Fruit fly (Drosophila melanogaster): Measurements from ENCODE around the gene mRpL28.
A peak's percentile ranks its signal among the peaks of the same experiment; 100 is the strongest.

mRpL28 gene

dm6 chr2L:4997401-4998259 lies 23.9 kb downstream of the mRpL28 start (continued):
- TF ChIP-seq CG4318 (GFP tag; optimal IDR thresholded peaks at IDR 0.05) (peak; percentile 99), Sox102F (GFP tag; optimal IDR thresholded peaks at IDR 0.05) (peak; percentile 99), Lpt (GFP tag; optimal IDR thresholded peaks at IDR 0.05) (peak; percentile 100), dsx (GFP tag; optimal IDR thresholded peaks at IDR 0.05; ENCODE audit: poor library complexity, severe bottlenecking) (peak; percentile 98), CG10669 (GFP tag; optimal IDR thresholded peaks at IDR 0.05) (peak; percentile 99), CG10631 (GFP tag; optimal IDR thresholded peaks at IDR 0.05) (peak; percentile 99), OdsH (GFP tag; optimal IDR thresholded peaks at IDR 0.05) (peak; percentile 99), ss (GFP tag; optimal IDR thresholded peaks at IDR 0.05) (peak; percentile 95 to 98), CG31627 (GFP tag; optimal IDR thresholded peaks at IDR 0.05) (peak; percentile 99), Eip93F (GFP tag; optimal IDR thresholded peaks at IDR 0.05) (peak; percentile 95), topi (GFP tag; optimal IDR thresholded peaks at IDR 0.05) (peak; percentile 99), net (GFP tag; optimal IDR thresholded peaks at IDR 0.05) (peak; percentile 99), CG15336 (GFP tag; IDR thresholded peaks at IDR 0.05) (peak; percentile 99), CG3919 (GFP tag; optimal IDR thresholded peaks at IDR 0.05) (peak; percentile 100), CG9139 (GFP tag; optimal IDR thresholded peaks at IDR 0.05) (peak; percentile 96), eg (GFP tag; IDR thresholded peaks at IDR 0.05) (peak; percentile 99)

- TF ChIP-seq Hr4 (GFP tag; optimal IDR thresholded peaks at IDR 0.05) (no peak), CG34406 (GFP tag; optimal IDR thresholded peaks at IDR 0.05) (no peak), CG10631 (GFP tag; optimal IDR thresholded peaks at IDR 0.05) (no peak), Blimp-1 (GFP tag; optimal IDR thresholded peaks at IDR 0.05) (no peak)
Measured at dm6 chr2L:4998260-4998560, 24.4 kb downstream of the mRpL28 start.

- TF ChIP-seq Eip78C (GFP tag) (peak; percentile 19), CG11294 (GFP tag; IDR thresholded peaks at IDR 0.05) (no peak), Gug (GFP tag; IDR thresholded peaks at IDR 0.05) (no peak), cyc (GFP tag; optimal IDR thresholded peaks at IDR 0.05) (no peak), CG31627 (GFP tag; optimal IDR thresholded peaks at IDR 0.05) (no peak), Eip75B (GFP tag; optimal IDR thresholded peaks at IDR 0.05) (no peak)
Measured at dm6 chr2L:4998571-4999191, 24.9 kb downstream of the mRpL28 start.

- TF ChIP-seq CG4318 (GFP tag; optimal IDR thresholded peaks at IDR 0.05) (peak; percentile 45), fd59A (GFP tag; optimal IDR thresholded peaks at IDR 0.05) (peak; percentile 57), achi (GFP tag; optimal IDR thresholded peaks at IDR 0.05) (peak; percentile 78), salr (GFP tag; optimal IDR thresholded peaks at IDR 0.05) (peak; percentile 54 to 64), cyc (GFP tag; optimal IDR thresholded peaks at IDR 0.05) (peak; percentile 68), fkh (GFP tag; optimal IDR thresholded peaks at IDR 0.05) (peak; percentile 15), CG6854 (GFP tag; optimal IDR thresholded peaks at IDR 0.05) (no peak), CG9139 (GFP tag; optimal IDR thresholded peaks at IDR 0.05) (no peak), Lpt (GFP tag; optimal IDR thresholded peaks at IDR 0.05) (peak; percentile 60), topi (GFP tag; optimal IDR thresholded peaks at IDR 0.05) (peak; percentile 73), CG6808 (GFP tag; optimal IDR thresholded peaks at IDR 0.05) (peak; percentile 45), Blimp-1 (GFP tag; optimal IDR thresholded peaks at IDR 0.05) (no peak), Eip75B (GFP tag; optimal IDR thresholded peaks at IDR 0.05) (peak; percentile 68), CG11762 (GFP tag; optimal IDR thresholded peaks at IDR 0.05; ENCODE audit: insufficient read depth) (peak; percentile 52), CG16779 (tag; optimal IDR thresholded peaks at IDR 0.05) (peak; percentile 56), CG15336 (GFP tag; IDR thresholded peaks at IDR 0.05) (peak; percentile 76; the same call in 1 of the 2 replicates), CG34406 (GFP tag; optimal IDR thresholded peaks at IDR 0.05) (peak; percentile 47), CG11902 (GFP tag; optimal IDR thresholded peaks at IDR 0.05) (peak; percentile 38), Hr4 (GFP tag; optimal IDR thresholded peaks at IDR 0.05) (peak; percentile 87), vri (GFP tag; optimal IDR thresholded peaks at IDR 0.05) (peak; percentile 87), dac (GFP tag; optimal IDR thresholded peaks at IDR 0.05) (peak; percentile 46), Hr38 (GFP tag; optimal IDR thresholded peaks at IDR 0.05) (no peak), CG32006 (GFP tag; optimal IDR thresholded peaks at IDR 0.05) (peak; percentile 78), lz (GFP tag; optimal IDR thresholded peaks at IDR 0.05) (peak; percentile 62), Smox (GFP tag; optimal IDR thresholded peaks at IDR 0.05) (peak; percentile 57), dsx (GFP tag; optimal IDR thresholded peaks at IDR 0.05; ENCODE audit: poor library complexity, severe bottlenecking) (no peak), CG8119 (GFP tag; IDR thresholded peaks at IDR 0.05) (peak; percentile 75), Eip78C (GFP tag) (peak; percentile 90), CG10631 (GFP tag; optimal IDR thresholded peaks at IDR 0.05) (peak; percentile 74)
Measured at dm6 chr2L:4999389-5000032, 25.7 kb downstream of the mRpL28 start.
